Fruit fly (Drosophila melanogaster) whole organism, embryonic: ENCODE measurements around the gene Sbf.
A peak's percentile ranks its signal among the peaks of the same experiment; 100 is the strongest.

Source experiments
- Adf1 ChIP-seq: fragments of 200-800 bp; sonication (Bioruptor generic); IDR thresholded peaks from 2 replicates; pipeline ENCODE4 v1.3.6; 2022; ENCODE audit warnings: missing biosample characterization, missing genetic modification characterization
- Aef1 ChIP-seq: fragments of 200-800 bp; sonication (Bioruptor generic); IDR thresholded peaks from 3 replicates; pipeline ENCODE4 v1.3.6; 2022; ENCODE audit warnings: missing biosample characterization, missing genetic modification characterization
- B-H1 ChIP-seq: fragments of 200-800 bp; sonication (Bioruptor generic); IDR thresholded peaks from 3 replicates; pipeline ENCODE4 v1.3.6; 2022; ENCODE audit warnings: missing biosample characterization, missing genetic modification characterization
- CG12769 ChIP-seq: fragments of 200-800 bp; sonication (Bioruptor generic); optimal IDR thresholded peaks from 2 replicates; lab custom pipeline; 2019; ENCODE audit warnings: missing biosample characterization, mild to moderate bottlenecking, missing genetic modification characterization, moderate library complexity
- CG14710 ChIP-seq: fragments of 200-800 bp; sonication (Bioruptor generic); optimal IDR thresholded peaks from 3 replicates; lab custom pipeline; 2019; ENCODE audit warnings: missing biosample characterization, mild to moderate bottlenecking, missing genetic modification characterization, moderate library complexity
- CG14860 ChIP-seq: fragments of 200-800 bp; sonication (Bioruptor generic); IDR thresholded peaks from 3 replicates; pipeline ENCODE4 v1.3.6; 2022; ENCODE audit warnings: missing biosample characterization, missing genetic modification characterization; ENCODE audit not compliant: partially characterized antibody
- CG16863 ChIP-seq: fragments of 200-800 bp; sonication (Bioruptor generic); optimal IDR thresholded peaks from 3 replicates; lab custom pipeline; 2016; ENCODE audit warnings: missing biosample characterization, missing genetic modification characterization
- CG17568 ChIP-seq: fragments of 200-800 bp; sonication (Bioruptor generic); optimal IDR thresholded peaks from 2 replicates; lab custom pipeline; 2018; ENCODE audit warnings: missing biosample characterization, mild to moderate bottlenecking, missing genetic modification characterization, moderate library complexity
- CG18011 ChIP-seq: fragments of 200-800 bp; sonication (Bioruptor generic); optimal IDR thresholded peaks from 2 replicates; lab custom pipeline; 2017; ENCODE audit warnings: missing biosample characterization, missing genetic modification characterization, mild to moderate bottlenecking, moderate library complexity, missing genotype
- CG18764 ChIP-seq: fragments of 200-800 bp; sonication (Bioruptor generic); optimal IDR thresholded peaks from 3 replicates; lab custom pipeline; 2016; ENCODE audit warnings: missing biosample characterization, missing genetic modification characterization
- CG32772 ChIP-seq: fragments of 200-800 bp; sonication (Bioruptor generic); IDR thresholded peaks from 2 replicates; pipeline ENCODE4 v1.3.6; 2022; ENCODE audit warnings: missing biosample characterization, missing genetic modification characterization
- CG6272 ChIP-seq: fragments of 200-800 bp; sonication (Bioruptor generic); IDR thresholded peaks from 2 replicates; pipeline ENCODE4 v1.3.6; 2022; ENCODE audit warnings: missing biosample characterization, missing genetic modification characterization
- CG6654 ChIP-seq: fragments of 200-800 bp; sonication (Bioruptor generic); optimal IDR thresholded peaks from 2 replicates; lab custom pipeline; 2017; ENCODE audit warnings: missing biosample characterization, mild to moderate bottlenecking, missing genetic modification characterization
- CG7786 ChIP-seq: fragments of 200-800 bp; sonication (Bioruptor generic); optimal IDR thresholded peaks from 2 replicates; lab custom pipeline; 2016; ENCODE audit warnings: missing biosample characterization, missing genetic modification characterization
- CG9727 ChIP-seq: fragments of 200-800 bp; sonication (Bioruptor generic); optimal IDR thresholded peaks from 3 replicates; lab custom pipeline; 2017; ENCODE audit warnings: missing biosample characterization, mild to moderate bottlenecking, missing genetic modification characterization
- CG9797 ChIP-seq: fragments of 200-800 bp; sonication (Bioruptor generic); optimal IDR thresholded peaks from 3 replicates; lab custom pipeline; 2018; ENCODE audit warnings: missing biosample characterization, mild to moderate bottlenecking, missing genetic modification characterization
- CG9876 ChIP-seq: fragments of 200-800 bp; sonication (Bioruptor generic); optimal IDR thresholded peaks from 2 replicates; lab custom pipeline; 2016; ENCODE audit warnings: missing biosample characterization, missing genetic modification characterization
- Doc3 ChIP-seq: fragments of 200-800 bp; sonication (Bioruptor generic); IDR thresholded peaks from 3 replicates; pipeline ENCODE4 v1.3.6; 2022; ENCODE audit warnings: missing biosample characterization, missing genetic modification characterization; ENCODE audit not compliant: partially characterized antibody
- ERR ChIP-seq: fragments of 200-800 bp; sonication (Bioruptor generic); optimal IDR thresholded peaks from 2 replicates; lab custom pipeline; 2016; ENCODE audit warnings: missing biosample characterization, missing genetic modification characterization
- Ets97D ChIP-seq: fragments of 200-800 bp; sonication (Bioruptor generic); optimal IDR thresholded peaks from 3 replicates; lab custom pipeline; 2016; ENCODE audit warnings: missing biosample characterization, missing genetic modification characterization
- H15 ChIP-seq: fragments of 200-800 bp; sonication (Bioruptor generic); IDR thresholded peaks from 3 replicates; pipeline ENCODE4 v1.3.6; 2022; ENCODE audit warnings: missing biosample characterization, missing genetic modification characterization
- Hand ChIP-seq: fragments of 200-800 bp; sonication (Bioruptor generic); optimal IDR thresholded peaks from 2 replicates; lab custom pipeline; 2017; ENCODE audit warnings: mild to moderate bottlenecking, missing biosample characterization, missing genetic modification reagents, missing genetic modification characterization
- Poxn ChIP-seq: fragments of 200-800 bp; sonication (Bioruptor generic); IDR thresholded peaks from 2 replicates; pipeline ENCODE4 v1.3.6; 2022; ENCODE audit warnings: missing biosample characterization, missing genetic modification characterization
- Rfx ChIP-seq: fragments of 200-800 bp; sonication (Bioruptor generic); IDR thresholded peaks from 2 replicates; pipeline ENCODE4 v1.3.6; 2022; ENCODE audit warnings: missing biosample characterization, missing genetic modification characterization
- Sin3A ChIP-seq: fragments of >200 bp; optimal IDR thresholded peaks from 2 replicates; lab custom pipeline; 2018
- TFAM ChIP-seq: fragments of 200-800 bp; sonication (Bioruptor generic); optimal IDR thresholded peaks from 2 replicates; lab custom pipeline; 2017; ENCODE audit warnings: missing biosample characterization, missing genetic modification characterization, inconsistent platforms
- Taf1 ChIP-seq: fragments of 200-800 bp; sonication (Bioruptor generic); IDR thresholded peaks from 2 replicates; pipeline ENCODE4 v1.3.6; 2022; ENCODE audit warnings: missing biosample characterization, missing genetic modification characterization
- bcd ChIP-seq: fragments of 200-800 bp; sonication (Bioruptor generic); optimal IDR thresholded peaks from 2 replicates; lab custom pipeline; 2017; ENCODE audit warnings: missing biosample characterization, mild to moderate bottlenecking, missing genetic modification characterization
- btn ChIP-seq: fragments of 200-800 bp; sonication (Bioruptor generic); optimal IDR thresholded peaks from 2 replicates; lab custom pipeline; 2016; ENCODE audit warnings: missing biosample characterization, missing genetic modification characterization
- chif ChIP-seq, 2 experiments: fragments of 200-800 bp; sonication (Bioruptor generic); optimal IDR thresholded peaks; 3 replicates each; lab custom pipeline; 2016; ENCODE audit warnings: missing biosample characterization in 2 of 2, missing genetic modification characterization in 2 of 2
- crc ChIP-seq: fragments of 200-800 bp; sonication (Bioruptor generic); optimal IDR thresholded peaks from 2 replicates; lab custom pipeline; 2016; ENCODE audit warnings: missing biosample characterization, missing genetic modification characterization
- dan ChIP-seq: fragments of 200-800 bp; sonication (Bioruptor generic); IDR thresholded peaks from 2 replicates; pipeline ENCODE4 v1.3.6; 2022; ENCODE audit warnings: missing biosample characterization, missing genetic modification characterization
- dm ChIP-seq: fragments of 200-800 bp; sonication (Bioruptor generic); optimal IDR thresholded peaks from 3 replicates; lab custom pipeline; 2016; ENCODE audit warnings: missing biosample characterization, missing genetic modification characterization
- gsb-n ChIP-seq: fragments of 200-800 bp; sonication (Bioruptor generic); optimal IDR thresholded peaks from 3 replicates; lab custom pipeline; 2018; ENCODE audit warnings: missing biosample characterization, mild to moderate bottlenecking, missing genetic modification characterization
- hb ChIP-seq: fragments of 200-800 bp; sonication (Bioruptor generic); IDR thresholded peaks from 3 replicates; pipeline ENCODE4 v1.3.6; 2022; ENCODE audit warnings: missing biosample characterization, missing genetic modification characterization; ENCODE audit not compliant: partially characterized antibody
- hbn ChIP-seq: fragments of 200-800 bp; sonication (Bioruptor generic); IDR thresholded peaks from 2 replicates; pipeline ENCODE4 v1.3.6; 2022; ENCODE audit warnings: missing biosample characterization, missing genetic modification characterization; ENCODE audit not compliant: partially characterized antibody
- kah ChIP-seq: fragments of 200-800 bp; sonication (Bioruptor generic); optimal IDR thresholded peaks from 2 replicates; lab custom pipeline; 2018; ENCODE audit warnings: missing biosample characterization, mild to moderate bottlenecking, missing genetic modification characterization
- lilli ChIP-seq: fragments of 200-800 bp; sonication (Bioruptor generic); optimal IDR thresholded peaks from 3 replicates; lab custom pipeline; 2016; ENCODE audit warnings: missing biosample characterization, missing genetic modification characterization
- nau ChIP-seq: fragments of 200-800 bp; sonication (Bioruptor generic); optimal IDR thresholded peaks from 3 replicates; lab custom pipeline; 2017; ENCODE audit warnings: missing biosample characterization, mild to moderate bottlenecking, missing genetic modification characterization, missing genetic modification reagents
- org-1 ChIP-seq: fragments of 200-800 bp; sonication (Bioruptor generic); optimal IDR thresholded peaks from 2 replicates; lab custom pipeline; 2017; ENCODE audit warnings: missing biosample characterization, missing genetic modification characterization
- peb ChIP-seq: fragments of 200-800 bp; sonication (Bioruptor generic); IDR thresholded peaks from 2 replicates; pipeline ENCODE4 v1.3.6; 2022; ENCODE audit warnings: missing biosample characterization, missing genetic modification characterization
- ranshi ChIP-seq: fragments of 200-800 bp; sonication (Bioruptor generic); IDR thresholded peaks from 2 replicates; pipeline ENCODE4 v1.3.6; 2022; ENCODE audit warnings: missing biosample characterization, missing genetic modification characterization
- rib ChIP-seq: fragments of 200-800 bp; sonication (Bioruptor generic); IDR thresholded peaks from 2 replicates; pipeline ENCODE4 v1.3.6; 2022; ENCODE audit warnings: missing biosample characterization, missing genetic modification characterization
- row ChIP-seq: fragments of 200-800 bp; sonication (Bioruptor generic); IDR thresholded peaks from 3 replicates; pipeline ENCODE4 v1.3.6; 2022; ENCODE audit warnings: missing biosample characterization, missing genetic modification characterization
- run ChIP-seq: fragments of 200-800 bp; sonication (Bioruptor generic); optimal IDR thresholded peaks from 3 replicates; lab custom pipeline; 2018; ENCODE audit warnings: missing biosample characterization, mild to moderate bottlenecking, missing genetic modification characterization
- shn ChIP-seq: fragments of 200-800 bp; sonication (Bioruptor generic); optimal IDR thresholded peaks from 3 replicates; lab custom pipeline; 2016; ENCODE audit warnings: missing biosample characterization, missing genetic modification characterization
- sna ChIP-seq: fragments of 200-800 bp; sonication (Bioruptor generic); IDR thresholded peaks from 2 replicates; pipeline ENCODE4 v1.3.6; 2022; ENCODE audit warnings: missing biosample characterization, missing genetic modification characterization; ENCODE audit not compliant: partially characterized antibody
- so ChIP-seq: fragments of 200-800 bp; sonication (Bioruptor generic); IDR thresholded peaks from 3 replicates; pipeline ENCODE4 v1.3.6; 2022; ENCODE audit warnings: missing biosample characterization, missing genetic modification characterization
- stwl ChIP-seq: fragments of 200-800 bp; sonication (Bioruptor generic); optimal IDR thresholded peaks from 3 replicates; lab custom pipeline; 2018; ENCODE audit warnings: missing biosample characterization, mild to moderate bottlenecking, missing genetic modification characterization, moderate library complexity
- tio ChIP-seq: fragments of 200-800 bp; sonication (Bioruptor generic); optimal IDR thresholded peaks from 2 replicates; lab custom pipeline; 2017; ENCODE audit warnings: missing biosample characterization, missing genetic modification characterization, inconsistent platforms
- vvl ChIP-seq: fragments of 200-800 bp; sonication (Bioruptor generic); IDR thresholded peaks from 2 replicates; pipeline ENCODE4 v1.3.6; 2022; ENCODE audit warnings: missing biosample characterization, missing genetic modification characterization
- zfh1 ChIP-seq: fragments of 200-800 bp; sonication (Bioruptor generic); IDR thresholded peaks from 3 replicates; pipeline ENCODE4 v1.3.6; 2022; ENCODE audit warnings: missing biosample characterization, missing genetic modification characterization

The Sbf gene

dm6 chr3R:11809620-11810019 is 12.9 kb upstream of the Sbf start (continued):
- TF ChIP-seq rib (GFP tag; lab: Robert Waterston, UW) = no peak
- TF ChIP-seq CG18764 (GFP tag; lab: Kevin White, UChicago) = no peak
- no peak for TF ChIP-seq Adf1
- TF ChIP-seq TFAM (GFP tag; lab: Kevin White, UChicago) = no peak
- TF ChIP-seq sna (GFP tag; lab: Robert Waterston, UW) = no peak
- no peak for TF ChIP-seq CG18011 (GFP tag; lab: Kevin White, UChicago)
- no peak for TF ChIP-seq CG14710
- TF ChIP-seq row = no peak
- TF ChIP-seq Aef1 = no peak
- no peak for TF ChIP-seq bcd (GFP tag; lab: Kevin White, UChicago)
- TF ChIP-seq crc (GFP tag; lab: Kevin White, UChicago) = no peak
- no peak for TF ChIP-seq zfh1 (GFP tag; lab: Robert Waterston, UW)
- no peak for TF ChIP-seq chif (GFP tag; optimal IDR thresholded peaks at IDR 0.05; lab: Kevin White, UChicago)
- no peak for TF ChIP-seq CG6272 (GFP tag; lab: Robert Waterston, UW)
- TF ChIP-seq peb (GFP tag; lab: Robert Waterston, UW) = no peak
- TF ChIP-seq CG6654 (GFP tag; lab: Kevin White, UChicago) = no peak
- TF ChIP-seq org-1 (GFP tag; lab: Kevin White, UChicago) = no peak
- no peak for TF ChIP-seq Ets97D (GFP tag; lab: Kevin White, UChicago)
- peak; percentile 32 for TF ChIP-seq nau (GFP tag; lab: Kevin White, UChicago)
- TF ChIP-seq CG9727 (GFP tag; lab: Kevin White, UChicago) = no peak
- TF ChIP-seq ERR (GFP tag; lab: Kevin White, UChicago) = no peak
- 0 out of 2 replicates have a peak, but pooled peaks have one; percentile 12 for TF ChIP-seq vvl
- no peak for TF ChIP-seq Sin3A (lab: Kevin White, UChicago)
- TF ChIP-seq CG17568 (GFP tag; lab: Kevin White, UChicago) = peak; percentile 78
- no peak for TF ChIP-seq CG16863 (GFP tag; lab: Kevin White, UChicago)
- no peak for TF ChIP-seq stwl
- no peak for TF ChIP-seq CG9876 (GFP tag; lab: Kevin White, UChicago)
- TF ChIP-seq shn (GFP tag; lab: Kevin White, UChicago) = no peak
- TF ChIP-seq run (tag; lab: Kevin White, UChicago) = peak; percentile 66
- no peak for TF ChIP-seq tio (GFP tag; lab: Kevin White, UChicago)
- no peak for TF ChIP-seq Taf1 (GFP tag; lab: Robert Waterston, UW)
- no peak for TF ChIP-seq Hand (GFP tag; lab: Kevin White, UChicago)
- TF ChIP-seq CG14860 (GFP tag; lab: Robert Waterston, UW) = no peak
- TF ChIP-seq CG12769 (tag; lab: Kevin White, UChicago) = peak; percentile 37
- no peak for TF ChIP-seq lilli (GFP tag; lab: Kevin White, UChicago)
- TF ChIP-seq CG32772 = no peak
- TF ChIP-seq dan (GFP tag; lab: Robert Waterston, UW) = no peak
- no peak; the same call in 2 of the 3 replicates for TF ChIP-seq B-H1
- no peak for TF ChIP-seq so (GFP tag; lab: Robert Waterston, UW)
- no peak for TF ChIP-seq dm
- peak; percentile 45 for TF ChIP-seq gsb-n (tag; lab: Kevin White, UChicago)
- TF ChIP-seq kah (GFP tag; lab: Kevin White, UChicago) = peak; percentile 18
- peak; percentile 21; the same call in 1 of the 2 replicates for TF ChIP-seq Rfx (GFP tag; lab: Robert Waterston, UW)
- TF ChIP-seq Poxn = no peak
- no peak for TF ChIP-seq ranshi
- TF ChIP-seq btn (GFP tag; lab: Kevin White, UChicago) = no peak
- TF ChIP-seq CG9797 (GFP tag; lab: Kevin White, UChicago) = no peak
- TF ChIP-seq hbn (GFP tag; lab: Robert Waterston, UW) = no peak
- no peak for TF ChIP-seq hb (GFP tag; lab: Robert Waterston, UW)
- TF ChIP-seq H15 (GFP tag; lab: Robert Waterston, UW) = no peak
- no peak for TF ChIP-seq CG7786 (GFP tag; lab: Kevin White, UChicago)
- no peak for TF ChIP-seq Doc3 (GFP tag; lab: Robert Waterston, UW)
